Fruit fly (Drosophila melanogaster): Measurements from ENCODE around the gene PH4alphaSG1.

DNA sequence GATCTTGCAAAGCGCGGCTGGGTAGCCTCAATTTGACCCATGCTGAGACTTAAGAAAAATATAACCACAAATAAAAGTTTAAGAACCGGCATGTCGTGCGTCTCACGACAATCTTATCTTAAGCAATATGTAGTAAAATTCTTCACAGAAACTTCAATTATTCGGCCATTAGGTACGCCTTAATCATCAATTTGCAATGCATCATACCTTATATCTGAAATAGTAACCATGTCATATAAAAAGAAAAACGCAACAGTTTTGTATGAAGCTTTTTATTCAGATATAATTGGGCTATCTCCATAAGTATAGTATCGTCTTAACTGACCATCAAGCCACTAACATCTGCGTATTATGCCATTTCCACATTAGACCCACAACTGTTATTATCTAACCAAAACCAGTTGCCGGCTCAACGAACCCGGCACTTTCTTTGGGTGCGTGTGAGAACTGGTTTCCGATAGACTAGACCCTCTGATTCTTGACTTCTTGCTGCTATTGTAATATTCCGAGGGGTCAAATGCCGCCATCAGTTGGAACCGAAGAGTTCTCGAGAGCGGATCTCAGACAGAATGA lies 8.9 kb upstream of the PH4alphaSG1 start, which contains the start of the genes CG31524 and CG9698:
- TF ChIP-seq foxo (GFP tag; optimal IDR thresholded peaks at IDR 0.05) (no peak), Dif (GFP tag; optimal IDR thresholded peaks at IDR 0.05; ENCODE audit: partially characterized antibody) (no peak), psq (GFP tag; optimal IDR thresholded peaks at IDR 0.05) (no peak), usp (GFP tag; optimal IDR thresholded peaks at IDR 0.05) (no peak), OdsH (GFP tag; optimal IDR thresholded peaks at IDR 0.05) (no peak)

Measured in whole organism, wandering third instar larva.